Worm (Caenorhabditis elegans) whole organism, L1 larva: ENCODE results near the gene scl-10.

ENCODE experiments used
- C34B4.2 ChIP-seq: sonication (generic microtip); optimal IDR thresholded peaks from 2 replicates; lab custom pipeline; 2017; ENCODE audit warnings: mild to moderate bottlenecking, missing genetic modification characterization, missing compliant biosample characterization
- F16B12.6 ChIP-seq: fragments of 150-350 bp; optimal IDR thresholded peaks from 2 replicates; lab custom pipeline; 2014; ENCODE audit warnings: missing biosample characterization, missing genetic modification characterization
- alr-1 ChIP-seq: fragments of 200-800 bp; sonication (Bioruptor generic); optimal IDR thresholded peaks from 2 replicates; lab custom pipeline; 2018; ENCODE audit warnings: borderline replicate concordance, mild to moderate bottlenecking, missing genetic modification characterization, missing compliant biosample characterization
- ama-1 ChIP-seq: fragments of 150-350 bp; optimal IDR thresholded peaks from 2 replicates; lab custom pipeline; 2014
- blmp-1 ChIP-seq: fragments of 150-350 bp; optimal IDR thresholded peaks from 2 replicates; lab custom pipeline; 2014; ENCODE audit warnings: missing biosample characterization, missing genetic modification characterization
- ceh-63 ChIP-seq: fragments of 200-800 bp; sonication (Bioruptor generic); optimal IDR thresholded peaks from 2 replicates; lab custom pipeline; 2018; ENCODE audit warnings: mild to moderate bottlenecking, missing genetic modification characterization, missing compliant biosample characterization
- ceh-8 ChIP-seq: fragments of 200-800 bp; sonication (Bioruptor generic); optimal IDR thresholded peaks from 2 replicates; lab custom pipeline; 2018; ENCODE audit warnings: mild to moderate bottlenecking, missing genetic modification characterization, moderate library complexity, missing compliant biosample characterization
- ceh-88 ChIP-seq: fragments of 200-800 bp; sonication (Bioruptor generic); IDR thresholded peaks from 2 replicates; pipeline ENCODE4 v1.3.6; 2022; ENCODE audit warnings: missing genetic modification characterization, missing compliant biosample characterization
- ces-1 ChIP-seq: fragments of 150-350 bp; optimal IDR thresholded peaks from 2 replicates; lab custom pipeline; 2014; ENCODE audit warnings: missing biosample characterization, missing genetic modification reagents, missing genetic modification characterization
- dsc-1 ChIP-seq: sonication (generic microtip); optimal IDR thresholded peaks from 2 replicates; lab custom pipeline; 2016; ENCODE audit warnings: mild to moderate bottlenecking, missing genetic modification characterization, missing compliant biosample characterization
- efl-1 ChIP-seq, 4 experiments: fragments of 150-350 bp; optimal IDR thresholded peaks in 3 of 4; peaks in 1 of 4; 1 replicate in 1 of 4; 2 replicates in 3 of 4; lab custom pipeline; 2014; ENCODE audit warnings: missing biosample characterization in 2 of 4, missing genetic modification characterization in 2 of 4, missing genetic modification reagents in 2 of 4
- efl-3 ChIP-seq: fragments of 200-800 bp; sonication (Bioruptor generic); optimal IDR thresholded peaks from 2 replicates; lab custom pipeline; 2018; ENCODE audit warnings: mild to moderate bottlenecking, missing genetic modification characterization, missing compliant biosample characterization
- egl-27 ChIP-seq, 2 experiments: fragments of 150-350 bp in 1 of 2; sonication (generic microtip); optimal IDR thresholded peaks; 3 replicates each; lab custom pipeline; 2017 to 2018; ENCODE audit warnings: missing biosample characterization in 2 of 2, missing genetic modification characterization in 2 of 2, missing genetic modification reagents in 2 of 2
- elt-3 ChIP-seq, 6 experiments: fragments of 150-350 bp in 1 of 6; sonication (generic microtip); optimal IDR thresholded peaks; 2 replicates each; lab custom pipeline; 2017 to 2018; ENCODE audit warnings: missing biosample characterization in 6 of 6, missing genetic modification characterization in 6 of 6, inconsistent platforms in 1 of 6
- ets-5 ChIP-seq: fragments of 200-800 bp; sonication (Bioruptor generic); IDR thresholded peaks from 2 replicates; pipeline ENCODE4 v1.3.6; 2022; ENCODE audit warnings: missing genetic modification characterization, missing compliant biosample characterization
- fkh-4 ChIP-seq: sonication (generic microtip); optimal IDR thresholded peaks from 2 replicates; lab custom pipeline; 2016; ENCODE audit warnings: missing compliant biosample characterization, missing genetic modification characterization, borderline replicate concordance
- fkh-8 ChIP-seq: sonication (generic microtip); optimal IDR thresholded peaks from 2 replicates; lab custom pipeline; 2016; ENCODE audit warnings: mild to moderate bottlenecking, missing genetic modification characterization, missing compliant biosample characterization
- fos-1 ChIP-seq: fragments of 150-350 bp; optimal IDR thresholded peaks from 2 replicates; lab custom pipeline; 2014; ENCODE audit warnings: missing biosample characterization, missing genetic modification characterization
- hpl-2 ChIP-seq: fragments of 150-350 bp; optimal IDR thresholded peaks from 2 replicates; lab custom pipeline; 2014; ENCODE audit warnings: missing biosample characterization, missing genetic modification reagents, missing genetic modification characterization
- isw-1 ChIP-seq: fragments of 200-800 bp; sonication (Bioruptor generic); IDR thresholded peaks from 2 replicates; pipeline ENCODE4 v1.3.6; 2022; ENCODE audit warnings: missing genetic modification characterization, missing compliant biosample characterization
- jun-1 ChIP-seq: fragments of 150-350 bp; optimal IDR thresholded peaks from 2 replicates; lab custom pipeline; 2014; ENCODE audit warnings: missing biosample characterization, missing genetic modification reagents, missing genetic modification characterization
- lin-15B ChIP-seq: fragments of 150-350 bp; sonication (generic microtip); optimal IDR thresholded peaks from 3 replicates; lab custom pipeline; 2014; ENCODE audit warnings: missing biosample characterization, missing genetic modification characterization
- lin-35 ChIP-seq, 2 experiments: fragments of 150-350 bp; optimal IDR thresholded peaks; 2 replicates each; lab custom pipeline; 2014; ENCODE audit warnings: missing biosample characterization in 2 of 2, missing genetic modification characterization in 2 of 2, missing genetic modification reagents in 2 of 2
- lin-39 ChIP-seq: fragments of 150-350 bp; optimal IDR thresholded peaks from 2 replicates; lab custom pipeline; 2014; ENCODE audit warnings: missing biosample characterization, missing genetic modification reagents, missing genetic modification characterization
- lsy-2 ChIP-seq, 2 experiments: fragments of 150-350 bp; optimal IDR thresholded peaks; 2 replicates each; lab custom pipeline; 2014; ENCODE audit warnings: missing biosample characterization in 2 of 2, missing genetic modification characterization in 2 of 2
- mab-9 ChIP-seq: fragments of 200-800 bp; sonication (Bioruptor generic); IDR thresholded peaks from 2 replicates; pipeline ENCODE4 v1.3.6; 2022; ENCODE audit warnings: missing genetic modification reagents, missing genetic modification characterization, missing compliant biosample characterization
- mdl-1 ChIP-seq, 2 experiments: fragments of 150-350 bp; optimal IDR thresholded peaks; 2 replicates each; lab custom pipeline; 2014 to 2017; ENCODE audit warnings: missing biosample characterization in 2 of 2, missing genetic modification characterization in 2 of 2, inconsistent platforms in 1 of 2
- nhr-11 ChIP-seq: fragments of 150-350 bp; optimal IDR thresholded peaks from 2 replicates; lab custom pipeline; 2014; ENCODE audit warnings: missing biosample characterization, missing genetic modification characterization
- nhr-19 ChIP-seq: fragments of 200-800 bp; sonication (Bioruptor generic); conservative IDR thresholded peaks from 2 replicates; pipeline ENCODE4 v1.3.6; 2022; ENCODE audit warnings: missing genetic modification characterization, missing compliant biosample characterization
- nhr-20 ChIP-seq: sonication (generic microtip); optimal IDR thresholded peaks from 2 replicates; lab custom pipeline; 2016; ENCODE audit warnings: mild to moderate bottlenecking, missing genetic modification characterization, missing compliant biosample characterization
- nhr-28 ChIP-seq: fragments of 150-350 bp; optimal IDR thresholded peaks from 2 replicates; lab custom pipeline; 2014; ENCODE audit warnings: missing biosample characterization, missing genetic modification characterization
- nhr-47 ChIP-seq: sonication (generic microtip); optimal IDR thresholded peaks from 2 replicates; lab custom pipeline; 2016; ENCODE audit warnings: mild to moderate bottlenecking, missing genetic modification characterization, moderate library complexity, missing compliant biosample characterization
- nhr-71 ChIP-seq: sonication (generic microtip); optimal IDR thresholded peaks from 2 replicates; lab custom pipeline; 2016; ENCODE audit warnings: mild to moderate bottlenecking, missing genetic modification characterization, moderate library complexity, missing compliant biosample characterization
- nhr-76 ChIP-seq: sonication (generic microtip); optimal IDR thresholded peaks from 2 replicates; lab custom pipeline; 2017; ENCODE audit warnings: missing biosample characterization, missing genetic modification characterization
- nhr-84 ChIP-seq: sonication (generic microtip); optimal IDR thresholded peaks from 2 replicates; lab custom pipeline; 2017; ENCODE audit warnings: missing biosample characterization, missing genetic modification characterization
- nhr-90 ChIP-seq: sonication (generic microtip); optimal IDR thresholded peaks from 2 replicates; lab custom pipeline; 2016; ENCODE audit warnings: mild to moderate bottlenecking, missing genetic modification characterization, missing compliant biosample characterization; ENCODE audit not compliant: poor library complexity
- pax-3 ChIP-seq: fragments of 200-800 bp; sonication (Bioruptor generic); optimal IDR thresholded peaks from 2 replicates; lab custom pipeline; 2018; ENCODE audit warnings: mild to moderate bottlenecking, missing genetic modification characterization, moderate library complexity, missing compliant biosample characterization
- skn-1 ChIP-seq: fragments of 150-350 bp; optimal IDR thresholded peaks from 2 replicates; lab custom pipeline; 2014; ENCODE audit warnings: missing biosample characterization, missing genetic modification characterization
- snu-23 ChIP-seq: sonication (generic microtip); optimal IDR thresholded peaks from 2 replicates; lab custom pipeline; 2016; ENCODE audit warnings: missing genetic modification characterization, missing compliant biosample characterization
- sox-4 ChIP-seq: sonication (generic microtip); optimal IDR thresholded peaks from 2 replicates; lab custom pipeline; 2016; ENCODE audit warnings: missing genetic modification characterization, missing compliant biosample characterization
- sup-37 ChIP-seq: fragments of 200-800 bp; sonication (Bioruptor generic); optimal IDR thresholded peaks from 2 replicates; lab custom pipeline; 2018; ENCODE audit warnings: mild to moderate bottlenecking, missing genetic modification characterization, missing compliant biosample characterization
- tbx-2 ChIP-seq: sonication (generic microtip); optimal IDR thresholded peaks from 2 replicates; lab custom pipeline; 2016; ENCODE audit warnings: missing genetic modification characterization, missing compliant biosample characterization
- tlp-1 ChIP-seq: fragments of 150-350 bp; optimal IDR thresholded peaks from 2 replicates; lab custom pipeline; 2014; ENCODE audit warnings: missing biosample characterization, missing genetic modification characterization
- unc-130 ChIP-seq: fragments of 150-350 bp; optimal IDR thresholded peaks from 2 replicates; lab custom pipeline; 2017; ENCODE audit warnings: missing biosample characterization, missing genetic modification characterization, inconsistent platforms
- vab-15 ChIP-seq: sonication (generic microtip); optimal IDR thresholded peaks from 2 replicates; lab custom pipeline; 2017; ENCODE audit warnings: missing genotype, mild to moderate bottlenecking, missing genetic modification characterization, missing compliant biosample characterization
- xbp-1 ChIP-seq: sonication (generic microtip); optimal IDR thresholded peaks from 2 replicates; lab custom pipeline; 2016; ENCODE audit warnings: missing genetic modification characterization, missing compliant biosample characterization
- zag-1 ChIP-seq: fragments of 150-350 bp; optimal IDR thresholded peaks from 2 replicates; lab custom pipeline; 2014; ENCODE audit warnings: missing biosample characterization, missing genetic modification characterization
- zip-4 ChIP-seq: fragments of 200-800 bp; sonication (Bioruptor generic); optimal IDR thresholded peaks from 2 replicates; lab custom pipeline; 2018; ENCODE audit warnings: mild to moderate bottlenecking, missing genetic modification characterization, moderate library complexity, missing compliant biosample characterization
- ztf-11 ChIP-seq, 2 experiments: sonication (generic microtip); optimal IDR thresholded peaks; 2 replicates each; lab custom pipeline; 2016 to 2017; ENCODE audit warnings: missing genetic modification characterization in 2 of 2, missing biosample characterization in 1 of 2, missing compliant biosample characterization in 1 of 2

Gene scl-10

DNA sequence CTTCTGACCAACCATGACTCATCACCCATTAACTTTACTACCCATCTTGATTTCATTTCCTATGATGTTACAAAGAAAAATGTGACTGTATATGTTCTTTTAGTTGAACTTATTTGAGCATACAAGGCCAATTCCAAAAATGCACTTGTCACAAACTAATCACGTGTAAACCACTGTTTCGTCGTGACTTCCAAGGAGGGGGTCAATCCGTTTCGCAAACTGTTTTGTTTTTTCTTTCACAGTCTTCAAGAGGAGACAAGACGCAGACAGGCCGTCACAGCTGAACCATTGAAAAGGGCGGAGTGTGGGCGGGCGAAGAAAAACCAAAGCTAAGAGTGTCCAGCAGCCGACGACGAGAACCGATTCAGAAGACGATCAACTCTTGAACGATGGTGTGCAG lies 30.9 kb downstream of the scl-10 start, which contains the start of gene C39E9.8 (continued):
- peak; percentile 62 for TF ChIP-seq nhr-71
- peak; percentile 24 for TF ChIP-seq jun-1 (tag; lab: Kevin White, UChicago)
- peak; percentile 25 for TF ChIP-seq snu-23 (GFP tag; lab: Kevin White, UChicago)
- TF ChIP-seq ceh-8 (GFP tag; lab: Kevin White, UChicago): no peak
- peak; percentile 5 for TF ChIP-seq blmp-1 (tag; lab: Kevin White, UChicago)
- TF ChIP-seq egl-27 (tag; optimal IDR thresholded peaks at IDR 0.05; lab: Kevin White, UChicago): no peak
- peak in 1 of 6 experiments; percentile 43 for TF ChIP-seq elt-3 (tag; optimal IDR thresholded peaks at IDR 0.05; lab: Kevin White, UChicago)
- no peak for TF ChIP-seq ceh-88 (GFP tag; lab: Robert Waterston, UW)
- TF ChIP-seq skn-1 (tag; lab: Kevin White, UChicago): no peak

ce11 chrIV:13080185-13080584 lies 31.9 kb downstream of the scl-10 start:
- TF ChIP-seq nhr-20 (tag; lab: Kevin White, UChicago) (peak; percentile 47), nhr-11 (tag; lab: Kevin White, UChicago) (peak; percentile 9), alr-1 (no peak), ama-1 (lab: Kevin White, UChicago) (no peak), dsc-1 (tag; lab: Kevin White, UChicago) (no peak), fkh-8 (tag; lab: Kevin White, UChicago) (no peak), ceh-88 (GFP tag; lab: Robert Waterston, UW) (no peak), jun-1 (tag; lab: Kevin White, UChicago) (no peak), mdl-1 (tag; optimal IDR thresholded peaks at IDR 0.05; lab: Kevin White, UChicago) (no peak), efl-1 (optimal IDR thresholded peaks at IDR 0.05; lab: Kevin White, UChicago) (no peak), efl-1 (GFP tag; optimal IDR thresholded peaks at IDR 0.05 in 1 of 2; lab: Kevin White, UChicago) (peak in 1 of 2 experiments; percentile 40), lin-35 (GFP tag; optimal IDR thresholded peaks at IDR 0.05; lab: Kevin White, UChicago) (peak in 1 of 2 experiments; percentile 44), ceh-63 (no peak), lin-15B (tag; lab: Kevin White, UChicago) (no peak), zip-4 (no peak), lsy-2 (tag; optimal IDR thresholded peaks at IDR 0.05; lab: Kevin White, UChicago) (no peak), snu-23 (GFP tag; lab: Kevin White, UChicago) (peak; percentile 48), ces-1 (no peak), unc-130 (tag; lab: Kevin White, UChicago) (no peak), ets-5 (GFP tag; lab: Robert Waterston, UW) (no peak), nhr-90 (tag; lab: Kevin White, UChicago) (peak; percentile 41), nhr-71 (peak; percentile 59), F16B12.6 (tag; lab: Kevin White, UChicago) (no peak), fkh-4 (no peak), pax-3 (no peak), C34B4.2 (tag; lab: Kevin White, UChicago) (no peak), elt-3 (tag; optimal IDR thresholded peaks at IDR 0.05; lab: Kevin White, UChicago) (peak in 2 of 6 experiments; percentile 79 to 84), isw-1 (GFP tag; lab: Robert Waterston, UW) (no peak), vab-15 (tag; lab: Kevin White, UChicago) (no peak), hpl-2 (no peak), fos-1 (tag; lab: Kevin White, UChicago) (no peak), lin-39 (tag; lab: Kevin White, UChicago) (no peak), nhr-47 (no peak), nhr-76 (no peak), ceh-8 (GFP tag; lab: Kevin White, UChicago) (no peak), nhr-28 (no peak), zag-1 (tag; lab: Kevin White, UChicago) (no peak), sox-4 (tag; lab: Kevin White, UChicago) (no peak), blmp-1 (tag; lab: Kevin White, UChicago) (peak; percentile 39), nhr-19 (GFP tag; lab: Robert Waterston, UW) (peak; percentile 40; the same call in 1 of the 2 replicates), nhr-84 (no peak), tbx-2 (tag; lab: Kevin White, UChicago) (peak; percentile 6), tlp-1 (tag; lab: Kevin White, UChicago) (no peak), ztf-11 (tag; optimal IDR thresholded peaks at IDR 0.05; lab: Kevin White, UChicago) (no peak), mab-9 (GFP tag; lab: Robert Waterston, UW) (no peak), xbp-1 (tag; lab: Kevin White, UChicago) (no peak), efl-3 (GFP tag; lab: Kevin White, UChicago) (no peak), sup-37 (GFP tag; lab: Kevin White, UChicago) (no peak)
